Worm (Caenorhabditis elegans) whole organism, L1 larva: ENCODE measurements around the gene srh-222.

Experiments
- ceh-82 ChIP-seq, 3 experiments: fragments of 150-350 bp in 1 of 3; sonication (generic microtip) in 2 of 3; optimal IDR thresholded peaks; 2 replicates each; lab custom pipeline; 2014 to 2017; ENCODE audit warnings: missing biosample characterization in 3 of 3, missing genetic modification characterization in 3 of 3
- lir-3 ChIP-seq: sonication (generic microtip); optimal IDR thresholded peaks from 2 replicates; lab custom pipeline; 2016; ENCODE audit warnings: mild to moderate bottlenecking, missing genetic modification characterization, moderate library complexity, missing compliant biosample characterization; ENCODE audit not compliant: poor library complexity

ce11 chrIV:4004221-4004620 is 24.6 kb downstream of the srh-222 start:
- no peak for TF ChIP-seq ceh-82 (tag; optimal IDR thresholded peaks at IDR 0.05; lab: Kevin White, UChicago)
- no peak for TF ChIP-seq lir-3 (tag; lab: Kevin White, UChicago)
